Worm (Caenorhabditis elegans) whole organism, young adult: ENCODE data around the gene lgc-52.
A peak's percentile ranks its signal among the peaks of the same experiment; 100 is the strongest.

ENCODE experiments used
- B0019.2 ChIP-seq: fragments of 200-800 bp; sonication (Bioruptor generic); conservative IDR thresholded peaks from 2 replicates; pipeline ENCODE4 v1.3.6; 2022; ENCODE audit warnings: missing genetic modification reagents, missing genetic modification characterization, missing compliant biosample characterization
- B0035.1 ChIP-seq: sonication (generic microtip); optimal IDR thresholded peaks from 2 replicates; lab custom pipeline; 2016; ENCODE audit warnings: missing genetic modification characterization, mild to moderate bottlenecking, missing compliant biosample characterization, missing genotype, missing genetic modification reagents
- D2030.7 ChIP-seq: fragments of 200-800 bp; sonication (Bioruptor generic); IDR thresholded peaks from 2 replicates; pipeline ENCODE4 v1.3.6; 2022; ENCODE audit warnings: missing genetic modification reagents, missing genetic modification characterization, missing compliant biosample characterization
- F23B12.7 ChIP-seq: sonication (generic microtip); optimal IDR thresholded peaks from 2 replicates; lab custom pipeline; 2017; ENCODE audit warnings: missing genetic modification characterization, mild to moderate bottlenecking, missing compliant biosample characterization, antibody characterized with exemption, moderate library complexity; ENCODE audit not compliant: insufficient read depth
- F33H1.4 ChIP-seq: fragments of 200-800 bp; sonication (Bioruptor generic); IDR thresholded peaks from 2 replicates; pipeline ENCODE4 v1.3.6; 2022; ENCODE audit warnings: missing genetic modification reagents, missing genetic modification characterization, missing compliant biosample characterization
- F49E8.2 ChIP-seq: sonication (generic microtip); optimal IDR thresholded peaks from 3 replicates; lab custom pipeline; 2017; ENCODE audit warnings: missing genetic modification characterization, mild to moderate bottlenecking, missing compliant biosample characterization, antibody characterized with exemption, moderate library complexity; ENCODE audit not compliant: insufficient read depth
- F55B11.4 ChIP-seq: sonication (generic microtip); optimal IDR thresholded peaks from 2 replicates; lab custom pipeline; 2016; ENCODE audit warnings: missing compliant biosample characterization, missing genetic modification characterization, borderline replicate concordance; ENCODE audit not compliant: insufficient read depth
- Y53F4B.3 ChIP-seq: fragments of 200-800 bp; sonication (Bioruptor generic); IDR thresholded peaks from 2 replicates; pipeline ENCODE4 v1.3.6; 2022; ENCODE audit warnings: missing genetic modification reagents, missing genetic modification characterization, missing compliant biosample characterization
- akir-1 ChIP-seq: fragments of 200-800 bp; sonication (Bioruptor generic); optimal IDR thresholded peaks from 2 replicates; lab custom pipeline; 2018; ENCODE audit warnings: mild to moderate bottlenecking, missing genetic modification characterization, moderate library complexity, missing compliant biosample characterization
- aptf-3 ChIP-seq: fragments of 200-800 bp; sonication (Bioruptor generic); IDR thresholded peaks from 2 replicates; pipeline ENCODE4 v1.3.6; 2022; ENCODE audit warnings: missing genetic modification characterization, missing compliant biosample characterization
- attf-5 ChIP-seq: fragments of 200-800 bp; sonication (Bioruptor generic); optimal IDR thresholded peaks from 2 replicates; lab custom pipeline; 2018; ENCODE audit warnings: mild to moderate bottlenecking, missing genetic modification characterization, missing compliant biosample characterization
- attf-6 ChIP-seq: fragments of 200-800 bp; sonication (Bioruptor generic); IDR thresholded peaks from 2 replicates; pipeline ENCODE4 v1.3.6; 2022; ENCODE audit warnings: missing genetic modification reagents, missing genetic modification characterization, missing compliant biosample characterization
- ceh-27 ChIP-seq: fragments of 200-800 bp; sonication (Bioruptor generic); optimal IDR thresholded peaks from 2 replicates; lab custom pipeline; 2018; ENCODE audit warnings: mild to moderate bottlenecking, missing genetic modification characterization, moderate library complexity, missing compliant biosample characterization
- dpff-1 ChIP-seq: sonication (generic microtip); optimal IDR thresholded peaks from 2 replicates; lab custom pipeline; 2017; ENCODE audit warnings: mild to moderate bottlenecking, missing genetic modification characterization, missing compliant biosample characterization
- efl-1 ChIP-seq: fragments of 150-350 bp; optimal IDR thresholded peaks from 2 replicates; lab custom pipeline; 2014; ENCODE audit warnings: missing biosample characterization, missing genetic modification reagents, missing genetic modification characterization
- ekl-4 ChIP-seq: fragments of 200-800 bp; sonication (Bioruptor generic); IDR thresholded peaks from 2 replicates; pipeline ENCODE4 v1.3.6; 2022; ENCODE audit warnings: missing genetic modification reagents, missing genetic modification characterization, missing compliant biosample characterization
- ets-4 ChIP-seq: fragments of 200-800 bp; sonication (Bioruptor generic); optimal IDR thresholded peaks from 2 replicates; lab custom pipeline; 2018; ENCODE audit warnings: mild to moderate bottlenecking, missing genetic modification characterization, missing compliant biosample characterization
- hmg-1.2 ChIP-seq: fragments of 200-800 bp; sonication (Bioruptor generic); IDR thresholded peaks from 2 replicates; pipeline ENCODE4 v1.3.6; 2022; ENCODE audit warnings: missing genetic modification reagents, missing genetic modification characterization, missing compliant biosample characterization
- hmg-20 ChIP-seq: fragments of 200-800 bp; sonication (Bioruptor generic); IDR thresholded peaks from 2 replicates; pipeline ENCODE4 v1.3.6; 2022; ENCODE audit warnings: missing genetic modification reagents, missing genetic modification characterization, missing compliant biosample characterization
- hrde-1 ChIP-seq: sonication (generic microtip); optimal IDR thresholded peaks from 2 replicates; lab custom pipeline; 2016; ENCODE audit warnings: missing genetic modification characterization, mild to moderate bottlenecking, missing compliant biosample characterization, moderate library complexity, missing genotype, missing genetic modification reagents, borderline replicate concordance
- hsf-1 ChIP-seq: fragments of 200-800 bp; sonication (Bioruptor generic); IDR thresholded peaks from 2 replicates; pipeline ENCODE4 v1.3.6; 2022; ENCODE audit warnings: missing genetic modification reagents, missing genetic modification characterization, missing compliant biosample characterization
- lag-1 ChIP-seq: fragments of 200-800 bp; sonication (Bioruptor generic); IDR thresholded peaks from 2 replicates; pipeline ENCODE4 v1.3.6; 2022; ENCODE audit warnings: missing genetic modification reagents, missing genetic modification characterization, missing compliant biosample characterization
- let-526 ChIP-seq: fragments of 200-800 bp; sonication (Bioruptor generic); IDR thresholded peaks from 2 replicates; pipeline ENCODE4 v1.3.6; 2022; ENCODE audit warnings: missing genetic modification reagents, missing genetic modification characterization, missing compliant biosample characterization
- let-607 ChIP-seq, 2 experiments: fragments of 200-800 bp in 1 of 2; sonication (Bioruptor generic) in 1 of 2; sonication (generic microtip) in 1 of 2; optimal IDR thresholded peaks; 2 replicates each; lab custom pipeline; 2016 to 2018; ENCODE audit warnings: mild to moderate bottlenecking in 2 of 2, missing compliant biosample characterization in 2 of 2, missing genetic modification characterization in 2 of 2, moderate library complexity in 2 of 2, missing genotype in 1 of 2
- lin-35 ChIP-seq, 3 experiments: fragments of 150-350 bp in 2 of 3; sonication (generic microtip) in 1 of 3; optimal IDR thresholded peaks; 2 replicates each; lab custom pipeline; 2014 to 2018; ENCODE audit warnings: missing biosample characterization in 3 of 3, missing genetic modification characterization in 3 of 3, missing genetic modification reagents in 3 of 3
- lsl-1 ChIP-seq: fragments of 200-800 bp; sonication (Bioruptor generic); optimal IDR thresholded peaks from 2 replicates; lab custom pipeline; 2018; ENCODE audit warnings: mild to moderate bottlenecking, missing genetic modification characterization, moderate library complexity, missing compliant biosample characterization
- madf-6 ChIP-seq: fragments of 200-800 bp; sonication (Bioruptor generic); IDR thresholded peaks from 2 replicates; pipeline ENCODE4 v1.3.6; 2022; ENCODE audit warnings: missing genetic modification reagents, missing genetic modification characterization, missing compliant biosample characterization
- mcd-1 ChIP-seq: fragments of 200-800 bp; sonication (Bioruptor generic); IDR thresholded peaks from 2 replicates; pipeline ENCODE4 v1.3.6; 2022; ENCODE audit warnings: missing genetic modification reagents, missing genetic modification characterization, missing compliant biosample characterization
- mes-4 ChIP-seq: sonication (generic microtip); optimal IDR thresholded peaks from 2 replicates; lab custom pipeline; 2016; ENCODE audit warnings: missing genotype, missing genetic modification characterization, missing compliant biosample characterization
- mxl-1 ChIP-seq: sonication (generic microtip); optimal IDR thresholded peaks from 2 replicates; lab custom pipeline; 2016; ENCODE audit warnings: missing genetic modification characterization, missing compliant biosample characterization
- nfya-1 ChIP-seq: sonication (generic microtip); optimal IDR thresholded peaks from 2 replicates; lab custom pipeline; 2017; ENCODE audit warnings: antibody characterized with exemption, missing compliant biosample characterization, missing genetic modification characterization, borderline replicate concordance; ENCODE audit not compliant: insufficient read depth
- pbrm-1 ChIP-seq: fragments of 200-800 bp; sonication (Bioruptor generic); IDR thresholded peaks from 2 replicates; pipeline ENCODE4 v1.3.6; 2022; ENCODE audit warnings: missing genetic modification reagents, missing genetic modification characterization, missing compliant biosample characterization
- pha-4 ChIP-seq: fragments of 150-350 bp; sonication (generic microtip); optimal IDR thresholded peaks from 2 replicates; lab custom pipeline; 2014; ENCODE audit warnings: missing biosample characterization, missing genetic modification reagents, missing genetic modification characterization
- rcor-1 ChIP-seq: fragments of 200-800 bp; sonication (Bioruptor generic); IDR thresholded peaks from 2 replicates; pipeline ENCODE4 v1.3.6; 2022; ENCODE audit warnings: missing genetic modification reagents, missing genetic modification characterization, missing compliant biosample characterization
- snpc-1.1 ChIP-seq: sonication (generic microtip); optimal IDR thresholded peaks from 2 replicates; lab custom pipeline; 2017; ENCODE audit warnings: missing genetic modification characterization, mild to moderate bottlenecking, missing compliant biosample characterization, antibody characterized with exemption, moderate library complexity, missing genotype, missing genetic modification reagents; ENCODE audit not compliant: insufficient read depth
- snpc-1.3 ChIP-seq: sonication (generic microtip); optimal IDR thresholded peaks from 2 replicates; lab custom pipeline; 2017; ENCODE audit warnings: missing genetic modification characterization, mild to moderate bottlenecking, missing compliant biosample characterization, antibody characterized with exemption, moderate library complexity, missing genotype, missing genetic modification reagents; ENCODE audit not compliant: insufficient read depth
- snpc-4 ChIP-seq, 5 experiments: fragments of 150-350 bp in 1 of 5; sonication (generic microtip) in 4 of 5; optimal IDR thresholded peaks; 2 replicates each; lab custom pipeline; 2014 to 2018; ENCODE audit warnings: missing genetic modification characterization in 5 of 5, missing biosample characterization in 3 of 5, antibody characterized with exemption in 2 of 5, mild to moderate bottlenecking in 2 of 5, missing compliant biosample characterization in 2 of 5, missing genotype in 2 of 5, moderate library complexity in 2 of 5, missing genetic modification reagents in 1 of 5
- sptf-2 ChIP-seq: fragments of 200-800 bp; sonication (Bioruptor generic); optimal IDR thresholded peaks from 2 replicates; lab custom pipeline; 2018; ENCODE audit warnings: mild to moderate bottlenecking, missing genetic modification characterization, missing compliant biosample characterization
- tbx-9 ChIP-seq: sonication (generic microtip); optimal IDR thresholded peaks from 2 replicates; lab custom pipeline; 2016; ENCODE audit warnings: borderline replicate concordance, missing genetic modification characterization, inconsistent platforms, missing compliant biosample characterization
- ztf-18 ChIP-seq: sonication (generic microtip); optimal IDR thresholded peaks from 2 replicates; lab custom pipeline; 2016; ENCODE audit warnings: missing genotype, mild to moderate bottlenecking, missing genetic modification characterization, missing compliant biosample characterization
- ztf-28 ChIP-seq: fragments of 200-800 bp; sonication (Bioruptor generic); IDR thresholded peaks from 2 replicates; pipeline ENCODE4 v1.3.6; 2022; ENCODE audit warnings: missing genetic modification reagents, missing genetic modification characterization, missing compliant biosample characterization
- ztf-3 ChIP-seq: fragments of 200-800 bp; sonication (Bioruptor generic); optimal IDR thresholded peaks from 2 replicates; lab custom pipeline; 2018; ENCODE audit warnings: mild to moderate bottlenecking, missing genetic modification characterization, missing compliant biosample characterization
- ztf-6 ChIP-seq: fragments of 200-800 bp; sonication (Bioruptor generic); IDR thresholded peaks from 2 replicates; pipeline ENCODE4 v1.3.6; 2022; ENCODE audit warnings: missing genetic modification reagents, missing genetic modification characterization, missing compliant biosample characterization

lgc-52 gene

ce11 chrIV:15234272-15234671 is 1.7 kb upstream of the lgc-52 start (continued):
- TF ChIP-seq ets-4 (no peak), ztf-3 (no peak), ztf-28 (GFP tag; lab: Robert Waterston, UW) (no peak), mcd-1 (peak; percentile 52; the same call in 1 of the 2 replicates), lin-35 (GFP tag; optimal IDR thresholded peaks at IDR 0.05; lab: Kevin White, UChicago) (no peak), hsf-1 (GFP tag; lab: Robert Waterston, UW) (peak; percentile 62; the same call in 1 of the 2 replicates), ceh-27 (GFP tag; lab: Kevin White, UChicago) (no peak), ekl-4 (0 out of 2 replicates have a peak, but pooled peaks have one; percentile 28), lsl-1 (GFP tag; lab: Kevin White, UChicago) (peak; percentile 5), let-607 (tag; optimal IDR thresholded peaks at IDR 0.05; lab: Kevin White, UChicago) (no peak), attf-6 (GFP tag; lab: Robert Waterston, UW) (peak; percentile 100), D2030.7 (GFP tag; lab: Robert Waterston, UW) (peak; percentile 69), hmg-20 (no peak), nfya-1 (tag; lab: Kevin White, UChicago) (no peak), attf-5 (no peak), dpff-1 (tag; lab: Kevin White, UChicago) (no peak), efl-1 (GFP tag; lab: Kevin White, UChicago) (no peak), snpc-1.1 (peak; percentile 91), ztf-6 (GFP tag; lab: Robert Waterston, UW) (no peak), snpc-1.3 (peak; percentile 81), B0019.2 (no peak), sptf-2 (GFP tag; lab: Kevin White, UChicago) (no peak), ztf-18 (tag; lab: Kevin White, UChicago) (no peak), hrde-1 (tag; lab: Kevin White, UChicago) (no peak), Y53F4B.3 (no peak), mes-4 (no peak), snpc-4 (GFP tag; optimal IDR thresholded peaks at IDR 0.05; lab: Kevin White, UChicago) (peak; percentile 95), snpc-4 (tag; optimal IDR thresholded peaks at IDR 0.05; lab: Kevin White, UChicago) (peak; percentile 96 to 99 (median 96)), madf-6 (GFP tag; lab: Robert Waterston, UW) (peak; percentile 81), let-526 (GFP tag; lab: Robert Waterston, UW) (no peak), B0035.1 (no peak), rcor-1 (GFP tag; lab: Robert Waterston, UW) (peak; percentile 85), lag-1 (GFP tag; lab: Robert Waterston, UW) (no peak), mxl-1 (tag; lab: Kevin White, UChicago) (no peak), aptf-3 (GFP tag; lab: Robert Waterston, UW) (no peak), F33H1.4 (GFP tag; lab: Robert Waterston, UW) (no peak), F23B12.7 (tag; lab: Kevin White, UChicago) (no peak), akir-1 (GFP tag; lab: Kevin White, UChicago) (no peak), F49E8.2 (tag; lab: Kevin White, UChicago) (peak; percentile 58), pha-4 (no peak), pbrm-1 (GFP tag; lab: Robert Waterston, UW) (peak; percentile 93), tbx-9 (tag; lab: Kevin White, UChicago) (no peak), F55B11.4 (no peak), hmg-1.2 (GFP tag; lab: Robert Waterston, UW) (peak; percentile 84)
